Comparison of ENCODE assay signal across 3 fruit fly cellular contexts in the genomic region with DNA sequence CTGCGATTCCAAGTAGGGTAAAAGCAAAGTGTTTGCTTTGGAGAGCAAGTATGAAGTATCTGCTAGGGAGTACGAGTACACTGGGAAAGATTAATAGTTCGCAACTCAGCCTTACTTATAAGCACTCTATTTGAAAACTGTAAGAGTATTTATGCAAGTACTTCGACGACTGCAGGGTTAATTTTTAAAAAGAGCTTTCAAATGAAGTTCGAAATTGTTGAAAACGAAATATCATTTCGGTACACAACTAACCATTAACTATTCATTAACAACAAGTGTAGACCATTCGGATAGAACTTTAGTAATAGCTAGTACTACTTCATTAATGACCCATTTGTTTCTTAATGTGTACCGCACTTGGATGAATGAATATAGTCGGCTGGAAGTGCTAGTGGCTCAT.
TF ChIP-seq lines count a peak whose summit lies in the region.

No protein-coding gene starts in this region.

- no peak for TF ChIP-seq CTCF in whole organism, embryonic (GFP tag; optimal IDR thresholded peaks at IDR 0.05; lab: Kevin White, UChicago)

TF ChIP-seq in whole organism, embryonic, 481 proteins besides CTCF, POLR2A, EP300 and RAD21 (continues in another document):
- TF ChIP-seq odd (GFP tag; optimal IDR thresholded peaks at IDR 0.05; lab: Kevin White, UChicago) (no peak), bcd (GFP tag; optimal IDR thresholded peaks at IDR 0.05; lab: Kevin White, UChicago) (no peak), CG9876 (GFP tag; optimal IDR thresholded peaks at IDR 0.05; lab: Kevin White, UChicago) (no peak), YL-1 (GFP tag; optimal IDR thresholded peaks at IDR 0.05; lab: Kevin White, UChicago) (no peak), CG6254 (GFP tag; optimal IDR thresholded peaks at IDR 0.05; lab: Kevin White, UChicago) (no peak), ase (GFP tag; IDR thresholded peaks at IDR 0.05; lab: Robert Waterston, UW) (no peak), Kr (GFP tag; optimal IDR thresholded peaks at IDR 0.05; lab: Kevin White, UChicago) (no peak), D19B (GFP tag; optimal IDR thresholded peaks at IDR 0.05; lab: Kevin White, UChicago) (no peak), CG32532 (GFP tag; IDR thresholded peaks at IDR 0.05; lab: Robert Waterston, UW) (no peak), fd96Cb (tag; optimal IDR thresholded peaks at IDR 0.05; lab: Kevin White, UChicago) (no peak), CG18262 (tag; optimal IDR thresholded peaks at IDR 0.05; lab: Kevin White, UChicago) (peak; percentile 36), hkb (optimal IDR thresholded peaks at IDR 0.05; lab: Kevin White, UChicago) (no peak), hkb (GFP tag; IDR thresholded peaks at IDR 0.05; lab: Robert Waterston, UW) (no peak), CG18599 (GFP tag; optimal IDR thresholded peaks at IDR 0.05; lab: Kevin White, UChicago) (no peak), sd (tag; optimal IDR thresholded peaks at IDR 0.05; lab: Kevin White, UChicago) (no peak), salm (tag; optimal IDR thresholded peaks at IDR 0.05; lab: Kevin White, UChicago) (no peak), unpg (GFP tag; optimal IDR thresholded peaks at IDR 0.05; lab: Kevin White, UChicago) (no peak), zf30C (GFP tag; optimal IDR thresholded peaks at IDR 0.05; lab: Kevin White, UChicago) (peak; percentile 15), Hr39 (optimal IDR thresholded peaks at IDR 0.05; lab: Kevin White, UChicago) (no peak), NK7.1 (GFP tag; optimal IDR thresholded peaks at IDR 0.05; lab: Kevin White, UChicago) (no peak), Doc2 (GFP tag; IDR thresholded peaks at IDR 0.05; lab: Robert Waterston, UW) (no peak), CG17361 (GFP tag; IDR thresholded peaks at IDR 0.05; lab: Robert Waterston, UW) (peak; percentile 40; the same call in 1 of the 3 replicates), sqz (GFP tag; optimal IDR thresholded peaks at IDR 0.05; lab: Kevin White, UChicago) (no peak), sisA (GFP tag; IDR thresholded peaks at IDR 0.05; lab: Robert Waterston, UW) (no peak), CG8290 (GFP tag; optimal IDR thresholded peaks at IDR 0.05; lab: Kevin White, UChicago) (no peak), CG8290 (tag; optimal IDR thresholded peaks at IDR 0.05; lab: Kevin White, UChicago) (no peak), CG5245 (GFP tag; optimal IDR thresholded peaks at IDR 0.05; lab: Kevin White, UChicago) (no peak), Lim3 (GFP tag; IDR thresholded peaks at IDR 0.05; lab: Robert Waterston, UW) (no peak), rib (GFP tag; IDR thresholded peaks at IDR 0.05; lab: Robert Waterston, UW) (no peak), bbx (GFP tag; IDR thresholded peaks at IDR 0.05; lab: Robert Waterston, UW; ENCODE audit: partially characterized antibody) (no peak), CG10979 (tag; optimal IDR thresholded peaks at IDR 0.05; lab: Kevin White, UChicago) (no peak)

TF ChIP-seq in whole organism, prepupa, 60 proteins besides CTCF, POLR2A, EP300 and RAD21 (continues in another document):
- TF ChIP-seq CG8119 (GFP tag; IDR thresholded peaks at IDR 0.05; lab: Robert Waterston, UW) (no peak), Hr38 (GFP tag; optimal IDR thresholded peaks at IDR 0.05; lab: Kevin White, UChicago) (no peak), Lpt (GFP tag; optimal IDR thresholded peaks at IDR 0.05; lab: Kevin White, UChicago) (no peak), CG3032 (tag; optimal IDR thresholded peaks at IDR 0.05; lab: Kevin White, UChicago) (no peak), CG16779 (tag; optimal IDR thresholded peaks at IDR 0.05; lab: Kevin White, UChicago) (no peak), pdm3 (GFP tag; optimal IDR thresholded peaks at IDR 0.05; lab: Kevin White, UChicago) (no peak), fd85E (GFP tag; optimal IDR thresholded peaks at IDR 0.05; lab: Kevin White, UChicago) (no peak), CG31627 (GFP tag; optimal IDR thresholded peaks at IDR 0.05; lab: Kevin White, UChicago) (no peak), CG8319 (GFP tag; optimal IDR thresholded peaks at IDR 0.05; lab: Kevin White, UChicago) (no peak), topi (GFP tag; optimal IDR thresholded peaks at IDR 0.05; lab: Kevin White, UChicago) (no peak), Hr39 (GFP tag; optimal IDR thresholded peaks at IDR 0.05; lab: Kevin White, UChicago) (no peak), fkh (GFP tag; optimal IDR thresholded peaks at IDR 0.05; lab: Kevin White, UChicago) (no peak), CG6792 (GFP tag; optimal IDR thresholded peaks at IDR 0.05; lab: Kevin White, UChicago) (no peak), dsx (GFP tag; optimal IDR thresholded peaks at IDR 0.05; lab: Kevin White, UChicago; ENCODE audit: poor library complexity, severe bottlenecking) (no peak), CG10631 (GFP tag; optimal IDR thresholded peaks at IDR 0.05; lab: Kevin White, UChicago) (peak; percentile 41), CG6854 (GFP tag; optimal IDR thresholded peaks at IDR 0.05; lab: Kevin White, UChicago) (no peak), acj6 (GFP tag; optimal IDR thresholded peaks at IDR 0.05; lab: Kevin White, UChicago) (no peak), Sox14 (GFP tag; optimal IDR thresholded peaks at IDR 0.05; lab: Kevin White, UChicago) (no peak), CG9139 (GFP tag; optimal IDR thresholded peaks at IDR 0.05; lab: Kevin White, UChicago) (no peak), salr (GFP tag; optimal IDR thresholded peaks at IDR 0.05; lab: Kevin White, UChicago) (no peak), achi (GFP tag; optimal IDR thresholded peaks at IDR 0.05; lab: Kevin White, UChicago) (peak; percentile 9), Eip75B (GFP tag; optimal IDR thresholded peaks at IDR 0.05; lab: Kevin White, UChicago) (peak; percentile 15), Hr4 (GFP tag; optimal IDR thresholded peaks at IDR 0.05; lab: Kevin White, UChicago) (peak; percentile 39), net (GFP tag; optimal IDR thresholded peaks at IDR 0.05; lab: Kevin White, UChicago) (no peak), CG32006 (GFP tag; optimal IDR thresholded peaks at IDR 0.05; lab: Kevin White, UChicago) (peak; percentile 57), OdsH (GFP tag; optimal IDR thresholded peaks at IDR 0.05; lab: Kevin White, UChicago) (peak; percentile 26), esn (GFP tag; optimal IDR thresholded peaks at IDR 0.05; lab: Kevin White, UChicago) (no peak), CG1621 (tag; optimal IDR thresholded peaks at IDR 0.05; lab: Kevin White, UChicago) (no peak), eg (GFP tag; IDR thresholded peaks at IDR 0.05; lab: Robert Waterston, UW) (no peak), Eip93F (GFP tag; optimal IDR thresholded peaks at IDR 0.05; lab: Kevin White, UChicago) (no peak), CG6276 (GFP tag; optimal IDR thresholded peaks at IDR 0.05; lab: Kevin White, UChicago) (no peak), CG7368 (GFP tag; optimal IDR thresholded peaks at IDR 0.05; lab: Kevin White, UChicago) (no peak)

TF ChIP-seq in whole organism, pupa, 21 proteins besides CTCF, POLR2A, EP300 and RAD21:
- TF ChIP-seq CG17806 (tag; optimal IDR thresholded peaks at IDR 0.05; lab: Kevin White, UChicago) (no peak), CG32121 (GFP tag; IDR thresholded peaks at IDR 0.05; lab: Robert Waterston, UW) (no peak), CG15710 (tag; optimal IDR thresholded peaks at IDR 0.05; lab: Kevin White, UChicago) (no peak), CG34367 (tag; optimal IDR thresholded peaks at IDR 0.05; lab: Kevin White, UChicago) (no peak), CG13204 (GFP tag; optimal IDR thresholded peaks at IDR 0.05; lab: Kevin White, UChicago) (no peak), CG8159 (tag; optimal IDR thresholded peaks at IDR 0.05; lab: Kevin White, UChicago) (peak; percentile 21), CG4496 (GFP tag; IDR thresholded peaks at IDR 0.05; lab: Robert Waterston, UW) (no peak), EcR (GFP tag; optimal IDR thresholded peaks at IDR 0.05; lab: Kevin White, UChicago) (no peak), CG8301 (tag; optimal IDR thresholded peaks at IDR 0.05; lab: Kevin White, UChicago) (no peak), D1 (tag; optimal IDR thresholded peaks at IDR 0.05; lab: Kevin White, UChicago) (no peak), CG14655 (GFP tag; optimal IDR thresholded peaks at IDR 0.05; lab: Kevin White, UChicago) (peak; percentile 71), Pif1A (GFP tag; optimal IDR thresholded peaks at IDR 0.05; lab: Kevin White, UChicago) (peak; percentile 23), gl (tag; optimal IDR thresholded peaks at IDR 0.05; lab: Kevin White, UChicago) (no peak), CG9948 (tag; optimal IDR thresholded peaks at IDR 0.05; lab: Kevin White, UChicago) (no peak), fd96Ca (GFP tag; IDR thresholded peaks at IDR 0.05; lab: Robert Waterston, UW) (no peak), Pif1B (GFP tag; optimal IDR thresholded peaks at IDR 0.05; lab: Kevin White, UChicago) (no peak), Snoo (tag; optimal IDR thresholded peaks at IDR 0.05; lab: Kevin White, UChicago) (no peak), CG10348 (GFP tag; IDR thresholded peaks at IDR 0.05; lab: Robert Waterston, UW) (no peak), CG12605 (GFP tag; IDR thresholded peaks at IDR 0.05; lab: Robert Waterston, UW) (no peak), rn (GFP tag; IDR thresholded peaks at IDR 0.05; lab: Robert Waterston, UW) (no peak), Ets98B (GFP tag; IDR thresholded peaks at IDR 0.05; lab: Robert Waterston, UW) (no peak)
